Fruit fly (Drosophila melanogaster): ENCODE data around the gene CG18170.

Gene CG18170

DNA sequence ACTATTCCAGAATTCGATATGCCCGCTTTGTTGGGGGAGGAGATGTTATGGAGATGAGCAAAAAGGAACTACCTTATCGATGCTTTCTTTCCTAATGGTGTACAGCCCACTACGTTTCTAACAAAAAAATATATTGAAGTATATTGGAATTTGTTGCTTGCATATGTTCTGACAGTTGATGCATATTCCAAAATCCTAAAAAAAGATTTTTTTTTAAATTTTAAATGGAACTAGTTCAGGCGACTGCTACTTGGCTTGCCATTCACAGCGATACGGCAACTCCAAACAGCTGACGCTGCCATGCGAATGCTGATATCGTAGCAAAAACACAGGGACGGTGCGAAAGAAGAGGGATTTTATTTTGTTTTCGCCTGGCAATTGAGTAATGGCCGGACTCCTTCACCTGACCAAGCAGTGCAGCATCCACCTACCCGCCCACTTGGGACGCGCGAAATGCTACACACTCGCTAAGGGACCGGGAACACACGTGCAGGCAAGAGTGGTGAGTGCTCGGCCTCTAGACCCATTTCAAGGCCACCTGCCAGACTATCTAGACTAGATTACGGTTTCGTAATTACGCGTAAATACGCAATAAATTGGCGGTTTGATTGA is 15.5 kb downstream of the CG18170 start, which contains the start of the genes CG13926, ABCB7 and CG33230 (continued):
- TF ChIP-seq tup (GFP tag; optimal IDR thresholded peaks at IDR 0.05) (no peak), Sin3A (optimal IDR thresholded peaks at IDR 0.05) (peak; percentile 64), ind (GFP tag; optimal IDR thresholded peaks at IDR 0.05) (peak; percentile 27), jumu (GFP tag; optimal IDR thresholded peaks at IDR 0.05) (no peak), crp (GFP tag; optimal IDR thresholded peaks at IDR 0.05) (peak; percentile 34 to 92), slbo (GFP tag; IDR thresholded peaks at IDR 0.05) (peak; percentile 39; the same call in 1 of the 2 replicates), YL-1 (GFP tag; optimal IDR thresholded peaks at IDR 0.05) (peak; percentile 89), CG18619 (GFP tag; optimal IDR thresholded peaks at IDR 0.05) (peak; percentile 14), nerfin-1 (tag; optimal IDR thresholded peaks at IDR 0.05) (peak; percentile 33), az2 (GFP tag; optimal IDR thresholded peaks at IDR 0.05) (peak; percentile 8), Drgx (GFP tag; IDR thresholded peaks at IDR 0.05) (0 out of 2 replicates have a peak, but pooled peaks have one; percentile 12), Gsc (GFP tag; IDR thresholded peaks at IDR 0.05) (no peak), grn (GFP tag; optimal IDR thresholded peaks at IDR 0.05) (no peak), cwo (GFP tag; optimal IDR thresholded peaks at IDR 0.05) (peak; percentile 50), trh (GFP tag; optimal IDR thresholded peaks at IDR 0.05) (no peak), bbx (GFP tag; IDR thresholded peaks at IDR 0.05; ENCODE audit: partially characterized antibody) (0 out of 2 replicates have a peak, but pooled peaks have one; percentile 2), gsb-n (tag; optimal IDR thresholded peaks at IDR 0.05) (peak; percentile 83), Myb (GFP tag; optimal IDR thresholded peaks at IDR 0.05) (no peak), CG10979 (tag; optimal IDR thresholded peaks at IDR 0.05) (peak; percentile 11), CG15479 (GFP tag; optimal IDR thresholded peaks at IDR 0.05) (no peak), B-H2 (GFP tag; optimal IDR thresholded peaks at IDR 0.05) (peak; percentile 59), CG10274 (GFP tag; optimal IDR thresholded peaks at IDR 0.05) (peak; percentile 95), Doc3 (GFP tag; IDR thresholded peaks at IDR 0.05; ENCODE audit: partially characterized antibody) (0 out of 3 replicates have a peak, but pooled peaks have one; percentile 39), Xrp1 (GFP tag; IDR thresholded peaks at IDR 0.05) (0 out of 2 replicates have a peak, but pooled peaks have one; percentile 36), CG18476 (GFP tag; optimal IDR thresholded peaks at IDR 0.05) (peak; percentile 20), Six4 (GFP tag; optimal IDR thresholded peaks at IDR 0.05) (no peak), br (optimal IDR thresholded peaks at IDR 0.05) (no peak), prd (optimal IDR thresholded peaks at IDR 0.05) (no peak), prd (GFP tag; IDR thresholded peaks at IDR 0.05) (peak; percentile 20; the same call in 2 of the 3 replicates), knrl (GFP tag; IDR thresholded peaks at IDR 0.05; ENCODE audit: partially characterized antibody) (peak; percentile 71), Fer1 (GFP tag; optimal IDR thresholded peaks at IDR 0.05) (peak; percentile 27), CG2202 (tag; optimal IDR thresholded peaks at IDR 0.05) (no peak), CrebB (tag; optimal IDR thresholded peaks at IDR 0.05) (no peak), CG9727 (GFP tag; optimal IDR thresholded peaks at IDR 0.05) (peak; percentile 29), CG4617 (GFP tag; optimal IDR thresholded peaks at IDR 0.05; ENCODE audit: borderline replicate concordance) (peak; percentile 71), CG7745 (tag; optimal IDR thresholded peaks at IDR 0.05) (no peak), Side (GFP tag; optimal IDR thresholded peaks at IDR 0.05) (no peak), lola (GFP tag; optimal IDR thresholded peaks at IDR 0.05) (no peak), sqz (GFP tag; optimal IDR thresholded peaks at IDR 0.05) (no peak)

DNA sequence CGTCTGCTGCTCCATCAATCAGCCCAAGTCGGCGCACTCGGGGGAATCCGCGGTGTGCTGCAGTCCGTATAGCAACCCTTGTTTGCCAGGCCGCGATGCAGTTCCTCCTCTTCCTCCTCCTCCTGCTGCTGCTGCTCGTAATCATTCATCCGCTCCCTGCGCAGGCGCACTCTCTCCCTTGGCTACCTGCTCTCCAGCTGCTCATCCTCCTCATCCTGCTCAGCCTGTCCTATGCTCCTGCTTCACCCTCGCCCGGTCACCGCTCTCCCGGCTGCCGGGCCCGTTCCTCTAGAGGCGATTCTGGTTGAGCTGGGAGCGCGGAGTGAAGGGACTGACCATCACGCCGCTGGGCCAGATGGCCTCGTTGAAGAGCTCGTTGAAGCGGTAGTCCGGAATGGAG is 24.2 kb downstream of the CG18170 start:
- TF ChIP-seq CG4730 (GFP tag; IDR thresholded peaks at IDR 0.05) (no peak), crol (GFP tag; IDR thresholded peaks at IDR 0.05) (peak; percentile 74), chinmo (GFP tag; IDR thresholded peaks at IDR 0.05; ENCODE audit: partially characterized antibody) (0 out of 4 replicates have a peak, but pooled peaks have one; percentile 42), CG31224 (GFP tag; IDR thresholded peaks at IDR 0.05) (peak; percentile 48; the same call in 1 of the 2 replicates), CG17361 (GFP tag; IDR thresholded peaks at IDR 0.05) (no peak), PHDP (tag; optimal IDR thresholded peaks at IDR 0.05) (no peak), ac (GFP tag; optimal IDR thresholded peaks at IDR 0.05) (no peak), Dad (GFP tag; optimal IDR thresholded peaks at IDR 0.05) (no peak), otp (GFP tag; IDR thresholded peaks at IDR 0.05) (no peak), CG12236 (GFP tag; optimal IDR thresholded peaks at IDR 0.05) (no peak), Deaf1 (tag; optimal IDR thresholded peaks at IDR 0.05) (peak; percentile 31), D19A (tag; optimal IDR thresholded peaks at IDR 0.05) (no peak), hth (optimal IDR thresholded peaks at IDR 0.05) (no peak), grn (GFP tag; optimal IDR thresholded peaks at IDR 0.05) (no peak)

Measured in whole organism, embryonic.